Fruit fly (Drosophila melanogaster) whole organism, prepupa: ENCODE measurements around the gene CG17145.

Experiments used
- Blimp-1 ChIP-seq: fragments of 200-800 bp; sonication (Bioruptor generic); optimal IDR thresholded peaks from 3 replicates; lab custom pipeline; 2017; ENCODE audit warnings: missing biosample characterization, missing genetic modification characterization, mild to moderate bottlenecking, moderate library complexity, missing genetic modification reagents
- CG10631 ChIP-seq: fragments of 200-800 bp; sonication (Bioruptor generic); optimal IDR thresholded peaks from 2 replicates; lab custom pipeline; 2016; ENCODE audit warnings: missing biosample characterization, missing genetic modification characterization
- CG10669 ChIP-seq: fragments of 200-800 bp; sonication (Bioruptor generic); optimal IDR thresholded peaks from 3 replicates; lab custom pipeline; 2018; ENCODE audit warnings: missing biosample characterization, mild to moderate bottlenecking, missing genetic modification characterization, moderate library complexity
- CG11294 ChIP-seq: fragments of 200-800 bp; sonication (Bioruptor generic); IDR thresholded peaks from 2 replicates; pipeline ENCODE4 v1.3.6; 2022; ENCODE audit warnings: missing biosample characterization, missing genetic modification characterization
- CG11902 ChIP-seq: fragments of 200-800 bp; sonication (Bioruptor generic); optimal IDR thresholded peaks from 3 replicates; lab custom pipeline; 2016; ENCODE audit warnings: missing biosample characterization, missing genetic modification characterization
- CG1621 ChIP-seq: fragments of 200-800 bp; sonication (Bioruptor generic); optimal IDR thresholded peaks from 3 replicates; lab custom pipeline; 2018; ENCODE audit warnings: missing biosample characterization, mild to moderate bottlenecking, missing genetic modification characterization
- CG3032 ChIP-seq: fragments of 200-800 bp; optimal IDR thresholded peaks from 2 replicates; lab custom pipeline; 2019; ENCODE audit warnings: missing biosample characterization, mild to moderate bottlenecking, missing genetic modification characterization, moderate library complexity
- CG32006 ChIP-seq: fragments of 200-800 bp; sonication (Bioruptor generic); optimal IDR thresholded peaks from 3 replicates; lab custom pipeline; 2017; ENCODE audit warnings: missing biosample characterization, mild to moderate bottlenecking, missing genetic modification characterization
- CG34406 ChIP-seq: fragments of 200-800 bp; sonication (Bioruptor generic); optimal IDR thresholded peaks from 3 replicates; lab custom pipeline; 2016; ENCODE audit warnings: missing biosample characterization, missing genetic modification characterization
- CG3919 ChIP-seq: fragments of 200-800 bp; sonication (Bioruptor generic); optimal IDR thresholded peaks from 3 replicates; lab custom pipeline; 2016; ENCODE audit warnings: missing biosample characterization, missing genetic modification characterization
- CG4318 ChIP-seq: fragments of 200-800 bp; sonication (Bioruptor generic); optimal IDR thresholded peaks from 3 replicates; lab custom pipeline; 2017; ENCODE audit warnings: missing biosample characterization, mild to moderate bottlenecking, missing genetic modification characterization
- CG6276 ChIP-seq: fragments of 200-800 bp; sonication (Bioruptor generic); optimal IDR thresholded peaks from 2 replicates; lab custom pipeline; 2017; ENCODE audit warnings: missing biosample characterization, mild to moderate bottlenecking, missing genetic modification characterization
- CG6792 ChIP-seq: fragments of 200-800 bp; sonication (Bioruptor generic); optimal IDR thresholded peaks from 3 replicates; lab custom pipeline; 2016; ENCODE audit warnings: missing biosample characterization, missing genetic modification characterization
- CG6808 ChIP-seq: fragments of 200-800 bp; sonication (Bioruptor generic); optimal IDR thresholded peaks from 3 replicates; lab custom pipeline; 2017; ENCODE audit warnings: missing biosample characterization, missing genetic modification characterization, mild to moderate bottlenecking, moderate library complexity, missing genetic modification reagents
- CG7368 ChIP-seq: fragments of 200-800 bp; sonication (Bioruptor generic); optimal IDR thresholded peaks from 3 replicates; lab custom pipeline; 2016; ENCODE audit warnings: missing biosample characterization, missing genetic modification characterization
- CG8119 ChIP-seq: fragments of 200-800 bp; sonication (Bioruptor generic); IDR thresholded peaks from 3 replicates; pipeline ENCODE4 v1.3.6; 2022; ENCODE audit warnings: missing biosample characterization, missing genetic modification characterization
- CG8319 ChIP-seq: fragments of 200-800 bp; sonication (Bioruptor generic); optimal IDR thresholded peaks from 3 replicates; lab custom pipeline; 2016; ENCODE audit warnings: missing biosample characterization, missing genetic modification characterization
- CG9139 ChIP-seq: fragments of 200-800 bp; sonication (Bioruptor generic); optimal IDR thresholded peaks from 3 replicates; lab custom pipeline; 2017; ENCODE audit warnings: missing biosample characterization, mild to moderate bottlenecking, missing genetic modification characterization
- Eip75B ChIP-seq: fragments of 200-800 bp; sonication (Bioruptor generic); optimal IDR thresholded peaks from 3 replicates; lab custom pipeline; 2016; ENCODE audit warnings: missing biosample characterization, missing genetic modification characterization
- Eip93F ChIP-seq: fragments of 200-800 bp; sonication (Bioruptor generic); optimal IDR thresholded peaks from 2 replicates; lab custom pipeline; 2016; ENCODE audit warnings: missing biosample characterization, mild to moderate bottlenecking, missing genetic modification characterization
- Ets21C ChIP-seq: fragments of 200-800 bp; sonication (Bioruptor generic); optimal IDR thresholded peaks from 3 replicates; lab custom pipeline; 2016; ENCODE audit warnings: missing biosample characterization, missing genetic modification characterization
- Ets96B ChIP-seq: fragments of 200-800 bp; optimal IDR thresholded peaks from 2 replicates; lab custom pipeline; 2019; ENCODE audit warnings: missing biosample characterization, mild to moderate bottlenecking, missing genetic modification characterization, moderate library complexity
- Gug ChIP-seq: fragments of 200-800 bp; sonication (Bioruptor generic); IDR thresholded peaks from 2 replicates; pipeline ENCODE4 v1.3.6; 2022; ENCODE audit warnings: missing biosample characterization, missing genetic modification characterization
- Hr39 ChIP-seq: fragments of 200-800 bp; sonication (Bioruptor generic); optimal IDR thresholded peaks from 2 replicates; lab custom pipeline; 2016; ENCODE audit warnings: missing biosample characterization, missing genetic modification characterization
- Hr4 ChIP-seq: fragments of 200-800 bp; sonication (Bioruptor generic); optimal IDR thresholded peaks from 3 replicates; lab custom pipeline; 2016; ENCODE audit warnings: missing biosample characterization, missing genetic modification characterization
- Lpt ChIP-seq: fragments of 200-800 bp; sonication (Bioruptor generic); optimal IDR thresholded peaks from 3 replicates; lab custom pipeline; 2016; ENCODE audit warnings: missing biosample characterization, missing genetic modification characterization
- OdsH ChIP-seq: fragments of 200-800 bp; sonication (Bioruptor generic); optimal IDR thresholded peaks from 3 replicates; lab custom pipeline; 2016; ENCODE audit warnings: missing biosample characterization, missing genetic modification characterization
- Smox ChIP-seq: fragments of 200-800 bp; sonication (Bioruptor generic); optimal IDR thresholded peaks from 3 replicates; lab custom pipeline; 2016; ENCODE audit warnings: missing biosample characterization, missing genetic modification characterization
- Sox102F ChIP-seq: fragments of 200-800 bp; sonication (Bioruptor generic); optimal IDR thresholded peaks from 2 replicates; lab custom pipeline; 2016; ENCODE audit warnings: missing biosample characterization, mild to moderate bottlenecking, missing genetic modification characterization
- Sox14 ChIP-seq: fragments of 200-800 bp; sonication (Bioruptor generic); optimal IDR thresholded peaks from 3 replicates; lab custom pipeline; 2016; ENCODE audit warnings: missing biosample characterization, missing genetic modification characterization
- dac ChIP-seq: fragments of 200-800 bp; sonication (Bioruptor generic); optimal IDR thresholded peaks from 2 replicates; lab custom pipeline; 2017; ENCODE audit warnings: missing biosample characterization, mild to moderate bottlenecking, missing genetic modification characterization
- dsx ChIP-seq: fragments of 200-800 bp; optimal IDR thresholded peaks from 3 replicates; lab custom pipeline; 2019; ENCODE audit warnings: missing biosample characterization, mild to moderate bottlenecking, missing genetic modification characterization, moderate library complexity; ENCODE audit not compliant: poor library complexity, severe bottlenecking
- esn ChIP-seq: fragments of 200-800 bp; sonication (Bioruptor generic); optimal IDR thresholded peaks from 2 replicates; lab custom pipeline; 2016; ENCODE audit warnings: missing biosample characterization, mild to moderate bottlenecking, missing genetic modification characterization, moderate library complexity
- fd59A ChIP-seq: fragments of 200-800 bp; sonication (Bioruptor generic); optimal IDR thresholded peaks from 2 replicates; lab custom pipeline; 2017; ENCODE audit warnings: missing biosample characterization, mild to moderate bottlenecking, missing genetic modification characterization, missing genetic modification reagents
- fkh ChIP-seq: fragments of 200-800 bp; sonication (Bioruptor generic); optimal IDR thresholded peaks from 3 replicates; lab custom pipeline; 2017; ENCODE audit warnings: missing biosample characterization, mild to moderate bottlenecking, missing genetic modification characterization, moderate library complexity
- lz ChIP-seq: fragments of 200-800 bp; sonication (Bioruptor generic); optimal IDR thresholded peaks from 3 replicates; lab custom pipeline; 2016; ENCODE audit warnings: missing biosample characterization, missing genetic modification characterization
- pdm3 ChIP-seq: fragments of 200-800 bp; sonication (Bioruptor generic); optimal IDR thresholded peaks from 3 replicates; lab custom pipeline; 2016; ENCODE audit warnings: missing biosample characterization, missing genetic modification characterization
- salr ChIP-seq, 2 experiments: fragments of 200-800 bp; sonication (Bioruptor generic); optimal IDR thresholded peaks; 3 replicates each; lab custom pipeline; 2016 to 2018; ENCODE audit warnings: missing biosample characterization in 2 of 2, missing genetic modification characterization in 2 of 2, mild to moderate bottlenecking in 1 of 2
- spab ChIP-seq: fragments of 200-800 bp; sonication (Bioruptor generic); optimal IDR thresholded peaks from 2 replicates; lab custom pipeline; 2017; ENCODE audit warnings: missing biosample characterization, mild to moderate bottlenecking, missing genetic modification characterization, missing genetic modification reagents
- svp ChIP-seq: fragments of 200-800 bp; sonication (Bioruptor generic); peaks from one replicate; lab custom pipeline; 2016; ENCODE audit warnings: missing biosample characterization, missing genetic modification characterization
- vri ChIP-seq: fragments of 200-800 bp; sonication (Bioruptor generic); optimal IDR thresholded peaks from 3 replicates; lab custom pipeline; 2016; ENCODE audit warnings: missing biosample characterization, mild to moderate bottlenecking, missing genetic modification characterization

CG17145 gene

dm6 chr3L:20195875-20196274 lies 25.7 kb upstream of the CG17145 start (continued):
- peak; percentile 88 for TF ChIP-seq Ets96B
- no peak for TF ChIP-seq vri
- TF ChIP-seq salr (GFP tag; optimal IDR thresholded peaks at IDR 0.05; lab: Kevin White, UChicago), result peak; percentile 76 to 82
- peak; percentile 33 for TF ChIP-seq esn (GFP tag; lab: Kevin White, UChicago)
- peak; percentile 83 for TF ChIP-seq Sox14
- TF ChIP-seq lz, result no peak
- TF ChIP-seq Eip93F, result no peak
- TF ChIP-seq Ets21C (GFP tag; lab: Kevin White, UChicago), result no peak
- peak; percentile 85 for TF ChIP-seq spab (GFP tag; lab: Kevin White, UChicago)
- peak; percentile 83 for TF ChIP-seq CG6276 (GFP tag; lab: Kevin White, UChicago)
- peak; percentile 88 for TF ChIP-seq CG10631 (GFP tag; lab: Kevin White, UChicago)
- no peak for TF ChIP-seq Blimp-1
- peak; percentile 74 for TF ChIP-seq Gug (GFP tag; lab: Robert Waterston, UW)
- TF ChIP-seq CG1621, result peak; percentile 84
- TF ChIP-seq dac (GFP tag; lab: Kevin White, UChicago), result peak; percentile 88
- peak; percentile 74 for TF ChIP-seq CG11294

dm6 chr3L:20196321-20196720 lies 25.3 kb upstream of the CG17145 start:
- TF ChIP-seq CG8319 (no peak), Sox102F (GFP tag; lab: Kevin White, UChicago) (no peak), fd59A (GFP tag; lab: Kevin White, UChicago) (no peak), Lpt (GFP tag; lab: Kevin White, UChicago) (no peak), CG7368 (GFP tag; lab: Kevin White, UChicago) (no peak), Hr4 (GFP tag; lab: Kevin White, UChicago) (no peak), CG10631 (GFP tag; lab: Kevin White, UChicago) (no peak), CG3919 (GFP tag; lab: Kevin White, UChicago) (no peak), CG4318 (GFP tag; lab: Kevin White, UChicago) (no peak), CG6276 (GFP tag; lab: Kevin White, UChicago) (no peak), Hr39 (no peak), pdm3 (GFP tag; lab: Kevin White, UChicago) (no peak), esn (GFP tag; lab: Kevin White, UChicago) (no peak), CG34406 (GFP tag; lab: Kevin White, UChicago) (no peak), Sox14 (no peak), lz (no peak), OdsH (GFP tag; lab: Kevin White, UChicago) (no peak), CG11294 (no peak)

- TF ChIP-seq vri (no peak), Hr39 (peak; percentile 19)
Observed at dm6 chr3L:20197213-20197612, 24.4 kb upstream of the CG17145 start.

dm6 chr3L:20197698-20198097 lies 23.9 kb upstream of the CG17145 start:
- no peak for TF ChIP-seq CG8119
- TF ChIP-seq CG6808, result no peak
- TF ChIP-seq CG10669, result no peak
- TF ChIP-seq svp (GFP tag; lab: Kevin White, UChicago), result no peak
- TF ChIP-seq vri, result peak; percentile 43
- no peak for TF ChIP-seq Blimp-1
- TF ChIP-seq CG3032, result no peak
- TF ChIP-seq dac (GFP tag; lab: Kevin White, UChicago), result no peak
- TF ChIP-seq dsx (GFP tag; lab: Kevin White, UChicago), result no peak
- TF ChIP-seq esn (GFP tag; lab: Kevin White, UChicago), result no peak
- no peak for TF ChIP-seq CG11902 (GFP tag; lab: Kevin White, UChicago)
- TF ChIP-seq Gug (GFP tag; lab: Robert Waterston, UW), result no peak
- no peak for TF ChIP-seq Sox102F (GFP tag; lab: Kevin White, UChicago)
- TF ChIP-seq CG8319, result no peak
- peak; percentile 20 for TF ChIP-seq Eip93F
- TF ChIP-seq Eip75B (GFP tag; lab: Kevin White, UChicago), result no peak
- TF ChIP-seq CG6792 (GFP tag; lab: Kevin White, UChicago), result no peak
- TF ChIP-seq CG32006, result no peak
- no peak for TF ChIP-seq spab (GFP tag; lab: Kevin White, UChicago)
- TF ChIP-seq Smox, result no peak
- no peak for TF ChIP-seq fd59A (GFP tag; lab: Kevin White, UChicago)
- TF ChIP-seq fkh (GFP tag; lab: Kevin White, UChicago), result peak; percentile 12
- no peak for TF ChIP-seq CG9139 (GFP tag; lab: Kevin White, UChicago)
